Fruit fly (Drosophila melanogaster) whole organism, embryonic: ENCODE measurements around the gene Arfip.

ENCODE experiments used
- CG3281 ChIP-seq: fragments of 200-800 bp; sonication (Bioruptor generic); optimal IDR thresholded peaks from 3 replicates; lab custom pipeline; 2017; ENCODE audit warnings: missing biosample characterization, mild to moderate bottlenecking, missing genetic modification characterization
- CG9727 ChIP-seq: fragments of 200-800 bp; sonication (Bioruptor generic); optimal IDR thresholded peaks from 3 replicates; lab custom pipeline; 2017; ENCODE audit warnings: missing biosample characterization, mild to moderate bottlenecking, missing genetic modification characterization
- bsh ChIP-seq, 2 experiments: fragments of 200-800 bp; sonication (Bioruptor generic); optimal IDR thresholded peaks; 2 replicates each; lab custom pipeline; 2017 to 2018; ENCODE audit warnings: mild to moderate bottlenecking in 2 of 2, missing biosample characterization in 2 of 2, missing genetic modification characterization in 2 of 2, moderate library complexity in 1 of 2
- ems ChIP-seq: fragments of 200-800 bp; sonication (Bioruptor generic); optimal IDR thresholded peaks from 3 replicates; lab custom pipeline; 2016; ENCODE audit warnings: missing biosample characterization, missing genetic modification characterization
- hth ChIP-seq: fragments of >200 bp; optimal IDR thresholded peaks from 2 replicates; lab custom pipeline; 2017; ENCODE audit warnings: inconsistent platforms
- kni ChIP-seq: fragments of 200-800 bp; sonication (Bioruptor generic); optimal IDR thresholded peaks from 3 replicates; lab custom pipeline; 2017; ENCODE audit warnings: mild to moderate bottlenecking, missing biosample characterization, missing genetic modification reagents, missing genetic modification characterization
- mirr ChIP-seq: fragments of 200-800 bp; sonication (Bioruptor generic); optimal IDR thresholded peaks from 3 replicates; lab custom pipeline; 2018; ENCODE audit warnings: missing biosample characterization, mild to moderate bottlenecking, missing genetic modification characterization
- nom ChIP-seq: fragments of 200-800 bp; sonication (Bioruptor generic); optimal IDR thresholded peaks from 2 replicates; lab custom pipeline; 2017; ENCODE audit warnings: missing biosample characterization, missing genetic modification characterization, mild to moderate bottlenecking, moderate library complexity, missing genetic modification reagents
- tll ChIP-seq, 2 experiments: fragments of 200-800 bp in 1 of 2; fragments of >200 bp in 1 of 2; sonication (Bioruptor generic) in 1 of 2; optimal IDR thresholded peaks; 2 replicates each; lab custom pipeline; 2017 to 2019; ENCODE audit warnings: missing biosample characterization in 2 of 2, missing genetic modification characterization in 2 of 2, mild to moderate bottlenecking in 1 of 2, moderate library complexity in 1 of 2

DNA sequence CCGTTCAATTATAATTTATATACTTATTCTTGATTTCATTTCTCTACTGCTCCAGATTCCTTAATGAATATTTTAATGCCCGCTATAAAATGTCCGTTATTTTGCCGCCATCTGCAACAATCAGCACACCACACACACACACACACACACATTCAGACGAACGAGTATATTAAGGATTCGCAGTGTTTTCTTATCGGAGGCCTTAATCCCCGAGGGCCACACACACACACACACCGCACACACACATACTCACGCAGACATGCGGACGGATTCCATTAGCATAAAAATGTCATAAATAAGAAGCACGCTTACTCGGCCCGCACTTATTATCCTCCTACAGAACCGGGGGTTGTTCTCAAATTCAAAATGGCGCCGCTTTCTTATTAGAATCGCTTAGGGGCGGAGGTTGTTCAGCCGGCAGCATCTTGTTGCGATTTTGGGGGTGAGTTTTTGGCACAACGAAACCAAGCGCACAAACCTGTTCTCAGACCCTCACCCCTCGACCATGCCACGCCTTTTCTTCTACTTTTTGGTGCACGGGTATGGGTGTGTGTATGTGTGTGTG lies 26.2 kb upstream of the Arfip start:
- TF ChIP-seq hth (lab: Kevin White, UChicago) (no peak), CG9727 (GFP tag; lab: Kevin White, UChicago) (no peak), mirr (GFP tag; lab: Kevin White, UChicago) (no peak), kni (GFP tag; lab: Kevin White, UChicago) (no peak), bsh (GFP tag; optimal IDR thresholded peaks at IDR 0.05; lab: Kevin White, UChicago) (no peak), ems (GFP tag; lab: Kevin White, UChicago) (no peak), nom (GFP tag; lab: Kevin White, UChicago) (no peak), CG3281 (no peak), tll (GFP tag; optimal IDR thresholded peaks at IDR 0.05; lab: Kevin White, UChicago) (no peak)
